Worm (Caenorhabditis elegans) whole organism, L3 larva: ENCODE data around the gene F43C1.7.
A peak's percentile ranks its signal among the peaks of the same experiment; 100 is the strongest.

Source experiments
- R02D3.7 ChIP-seq: fragments of 150-350 bp; optimal IDR thresholded peaks from 2 replicates; lab custom pipeline; 2014; ENCODE audit warnings: missing biosample characterization, missing genetic modification characterization
- aly-2 ChIP-seq: fragments of 150-350 bp; optimal IDR thresholded peaks from 2 replicates; lab custom pipeline; 2014; ENCODE audit warnings: missing biosample characterization, missing genetic modification characterization
- lin-15B ChIP-seq: fragments of 150-350 bp; optimal IDR thresholded peaks from 2 replicates; lab custom pipeline; 2014; ENCODE audit warnings: missing biosample characterization, missing genetic modification characterization
- mdl-1 ChIP-seq: fragments of 150-350 bp; optimal IDR thresholded peaks from 2 replicates; lab custom pipeline; 2014; ENCODE audit warnings: missing biosample characterization, missing genetic modification characterization
- nfya-1 ChIP-seq: sonication (generic microtip); optimal IDR thresholded peaks from 2 replicates; lab custom pipeline; 2017; ENCODE audit warnings: missing genetic modification characterization, mild to moderate bottlenecking, missing compliant biosample characterization, antibody characterized with exemption, moderate library complexity; ENCODE audit not compliant: insufficient read depth
- nhr-12 ChIP-seq: fragments of 150-350 bp; optimal IDR thresholded peaks from 2 replicates; lab custom pipeline; 2014; ENCODE audit warnings: missing biosample characterization, missing genetic modification characterization
- nhr-23 ChIP-seq: fragments of 150-350 bp; optimal IDR thresholded peaks from 2 replicates; lab custom pipeline; 2014; ENCODE audit warnings: missing biosample characterization, missing genetic modification reagents, missing genetic modification characterization
- nhr-76 ChIP-seq: fragments of 150-350 bp; sonication (generic microtip); optimal IDR thresholded peaks from 5 replicates; lab custom pipeline; 2014; ENCODE audit warnings: missing biosample characterization, missing genetic modification characterization
- tbx-2 ChIP-seq: sonication (generic microtip); optimal IDR thresholded peaks from 2 replicates; lab custom pipeline; 2016; ENCODE audit warnings: mild to moderate bottlenecking, missing genetic modification characterization, missing compliant biosample characterization
- unc-62 ChIP-seq: fragments of 150-350 bp; sonication (generic microtip); optimal IDR thresholded peaks from 4 replicates; lab custom pipeline; 2014; ENCODE audit warnings: missing biosample characterization, missing genetic modification reagents, missing genetic modification characterization

F43C1.7 gene

DNA sequence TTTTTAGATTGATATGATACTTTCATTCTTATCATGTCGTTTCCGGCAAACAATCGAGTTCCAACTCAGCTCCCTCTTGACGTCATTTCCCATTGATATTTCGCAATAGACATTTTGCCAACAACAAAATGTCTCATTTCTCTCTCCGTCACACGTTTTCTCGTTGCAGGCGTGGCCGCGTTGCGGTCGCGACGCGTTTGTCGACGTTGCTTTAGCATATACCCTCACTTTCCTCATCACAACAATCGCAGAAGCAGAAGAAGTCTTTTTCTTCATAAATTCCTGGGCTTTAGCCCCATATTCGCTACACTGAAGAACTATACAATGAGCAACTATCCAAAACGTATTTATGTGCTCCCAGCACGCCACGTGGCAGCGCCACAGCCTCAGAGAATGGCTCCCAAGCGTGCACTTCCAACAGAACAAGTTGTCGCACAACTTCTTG is 48.7 kb downstream of the F43C1.7 start, which contains the start of gene xbp-1 (continued):
- TF ChIP-seq R02D3.7 (tag; lab: Kevin White, UChicago) (peak; percentile 64), lin-15B (tag; lab: Kevin White, UChicago) (peak; percentile 84), aly-2 (no peak), mdl-1 (tag; lab: Kevin White, UChicago) (peak; percentile 55), nhr-76 (tag; lab: Kevin White, UChicago) (no peak), nfya-1 (peak; percentile 94), tbx-2 (tag; lab: Kevin White, UChicago) (peak; percentile 16), nhr-12 (tag; lab: Kevin White, UChicago) (no peak), nhr-23 (tag; lab: Kevin White, UChicago) (peak; percentile 89), unc-62 (GFP tag; lab: Kevin White, UChicago) (peak; percentile 30)
